In genomic region chrIII:11836054-11836453, ce11 we compare ENCODE assay signal across 2 worm cellular contexts.
TF ChIP-seq lines count a peak whose summit lies in the region.

No protein-coding gene starts in this region.

TF ChIP-seq in whole organism, L2 larva, 48 proteins besides CTCF, POLR2A, EP300 and RAD21 (continued from another document):
- TF ChIP-seq elt-3 (tag; optimal IDR thresholded peaks at IDR 0.05; lab: Kevin White, UChicago) (no peak), blmp-1 (tag; optimal IDR thresholded peaks at IDR 0.05; lab: Kevin White, UChicago; ENCODE audit: insufficient read depth) (no peak), egl-27 (tag; optimal IDR thresholded peaks at IDR 0.05; lab: Kevin White, UChicago) (no peak), C34F6.9 (tag; optimal IDR thresholded peaks at IDR 0.05; lab: Kevin White, UChicago) (peak; percentile 36)

TF ChIP-seq in whole organism, L4 larva, 104 proteins besides CTCF, POLR2A, EP300 and RAD21 (continued from another document):
- TF ChIP-seq lin-39 (tag; optimal IDR thresholded peaks at IDR 0.05; lab: Kevin White, UChicago): no peak
- TF ChIP-seq dve-1 (tag; optimal IDR thresholded peaks at IDR 0.05; lab: Kevin White, UChicago; ENCODE audit: insufficient read depth): no peak
- no peak for TF ChIP-seq T20F7.1 (GFP tag; optimal IDR thresholded peaks at IDR 0.05; lab: Kevin White, UChicago)
- TF ChIP-seq gei-8 (GFP tag; optimal IDR thresholded peaks at IDR 0.05; lab: Kevin White, UChicago): no peak
- no peak for TF ChIP-seq lin-38 (GFP tag; IDR thresholded peaks at IDR 0.05; lab: Robert Waterston, UW)
- peak; percentile 9 for TF ChIP-seq nhr-11 (tag; optimal IDR thresholded peaks at IDR 0.05; lab: Kevin White, UChicago)
- TF ChIP-seq Y5F2A.4 (GFP tag; optimal IDR thresholded peaks at IDR 0.05; lab: Kevin White, UChicago): no peak
- TF ChIP-seq aha-1 (tag; lab: Kevin White, UChicago): peak; percentile 66
- TF ChIP-seq hmg-1.1 (GFP tag; IDR thresholded peaks at IDR 0.05; lab: Robert Waterston, UW): peak; percentile 25; the same call in 1 of the 2 replicates
- no peak for TF ChIP-seq nhr-41 (GFP tag; IDR thresholded peaks at IDR 0.05; lab: Robert Waterston, UW)
- peak; percentile 41 for TF ChIP-seq mes-2 (tag; optimal IDR thresholded peaks at IDR 0.05; lab: Kevin White, UChicago; ENCODE audit: poor library complexity, severe bottlenecking)
- no peak for TF ChIP-seq snpc-4 (tag; optimal IDR thresholded peaks at IDR 0.05; lab: Kevin White, UChicago)
- peak in 1 of 2 experiments; percentile 50 for TF ChIP-seq unc-62 (GFP tag; optimal IDR thresholded peaks at IDR 0.05 in 1 of 2; lab: Kevin White, UChicago)
- TF ChIP-seq unc-62 (tag; optimal IDR thresholded peaks at IDR 0.05; lab: Kevin White, UChicago): no peak
- peak; percentile 32 for TF ChIP-seq mep-1 (tag; optimal IDR thresholded peaks at IDR 0.05; lab: Kevin White, UChicago)
- peak in 1 of 2 experiments; percentile 33 for TF ChIP-seq mdl-1 (tag; optimal IDR thresholded peaks at IDR 0.05; lab: Kevin White, UChicago)
- TF ChIP-seq hif-1 (tag; optimal IDR thresholded peaks at IDR 0.05; lab: Kevin White, UChicago): peak in 1 of 2 experiments; percentile 10
- TF ChIP-seq ceh-32 (tag; optimal IDR thresholded peaks at IDR 0.05; lab: Kevin White, UChicago; ENCODE audit: poor library complexity): no peak
- TF ChIP-seq php-3 (GFP tag; IDR thresholded peaks at IDR 0.05; lab: Robert Waterston, UW): no peak
- 0 out of 2 replicates have a peak, but pooled peaks have one; percentile 2 for TF ChIP-seq ZK337.2 (GFP tag; IDR thresholded peaks at IDR 0.05; lab: Robert Waterston, UW)
- peak; percentile 4 for TF ChIP-seq mxl-3 (GFP tag; optimal IDR thresholded peaks at IDR 0.05; lab: Kevin White, UChicago)
- TF ChIP-seq ceh-82 (tag; optimal IDR thresholded peaks at IDR 0.05; lab: Kevin White, UChicago): no peak
- TF ChIP-seq ces-1 (GFP tag; optimal IDR thresholded peaks at IDR 0.05; lab: Kevin White, UChicago): no peak
- no peak for TF ChIP-seq pqm-1 (tag; optimal IDR thresholded peaks at IDR 0.05; lab: Kevin White, UChicago)
- no peak for TF ChIP-seq sdz-12 (GFP tag; optimal IDR thresholded peaks at IDR 0.05; lab: Kevin White, UChicago)
- TF ChIP-seq daf-12 (tag; optimal IDR thresholded peaks at IDR 0.05; lab: Kevin White, UChicago): no peak
- no peak for TF ChIP-seq lin-29 (GFP tag; IDR thresholded peaks at IDR 0.05; lab: Robert Waterston, UW)
- TF ChIP-seq zfp-3 (GFP tag; conservative IDR thresholded peaks at IDR 0.05; lab: Robert Waterston, UW): no peak
TF ChIP-seq in whole organism, L4 larva: peak in this region for 14.
